Worm (Caenorhabditis elegans): ENCODE measurements around the gene clec-126.

ce11 chrII:3477171-3477570 is 42.1 kb upstream of the clec-126 start, which contains the start of gene fbxb-104:
- TF ChIP-seq cnd-1 (tag; optimal IDR thresholded peaks at IDR 0.05) (no peak), mab-5 (tag; optimal IDR thresholded peaks at IDR 0.05) (no peak), drap-1 (GFP tag; optimal IDR thresholded peaks at IDR 0.05) (no peak), sem-2 (GFP tag; optimal IDR thresholded peaks at IDR 0.05) (no peak), nhr-12 (tag; optimal IDR thresholded peaks at IDR 0.05) (no peak), nhr-76 (tag; optimal IDR thresholded peaks at IDR 0.05) (no peak)

All from whole organism, mixed stage, embryonic.